Fruit fly (Drosophila melanogaster): ENCODE measurements around the gene CG42831.

CG42831 gene

DNA sequence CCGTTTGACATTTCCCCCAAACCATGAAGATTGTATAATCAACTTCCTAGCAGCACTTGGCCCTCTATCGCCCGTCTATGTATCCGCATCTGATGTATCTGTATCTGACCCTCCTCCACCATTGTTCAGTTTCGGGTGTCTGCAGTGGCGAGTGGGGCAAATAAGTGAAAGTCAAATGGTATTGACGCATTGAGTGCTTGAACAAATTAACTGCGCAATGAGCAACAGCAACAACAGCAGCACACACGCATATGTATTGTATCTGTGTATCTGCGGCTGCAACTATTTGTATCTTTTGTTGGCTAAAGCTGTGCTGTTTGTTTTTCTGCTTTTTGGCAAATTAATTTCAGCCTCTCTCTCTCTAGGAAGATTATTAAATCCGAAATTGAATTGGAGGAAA, 26.0 kb upstream of the CG42831 start:
- TF ChIP-seq CG1620 (GFP tag; optimal IDR thresholded peaks at IDR 0.05) (no peak), cnc (optimal IDR thresholded peaks at IDR 0.05) (no peak), ovo (GFP tag; optimal IDR thresholded peaks at IDR 0.05) (no peak), Mnt (GFP tag; optimal IDR thresholded peaks at IDR 0.05) (no peak), CG14711 (tag; optimal IDR thresholded peaks at IDR 0.05) (no peak), CG7045 (GFP tag; optimal IDR thresholded peaks at IDR 0.05) (no peak), cic (GFP tag; optimal IDR thresholded peaks at IDR 0.05) (no peak), tj (GFP tag; optimal IDR thresholded peaks at IDR 0.05) (no peak)

DNA sequence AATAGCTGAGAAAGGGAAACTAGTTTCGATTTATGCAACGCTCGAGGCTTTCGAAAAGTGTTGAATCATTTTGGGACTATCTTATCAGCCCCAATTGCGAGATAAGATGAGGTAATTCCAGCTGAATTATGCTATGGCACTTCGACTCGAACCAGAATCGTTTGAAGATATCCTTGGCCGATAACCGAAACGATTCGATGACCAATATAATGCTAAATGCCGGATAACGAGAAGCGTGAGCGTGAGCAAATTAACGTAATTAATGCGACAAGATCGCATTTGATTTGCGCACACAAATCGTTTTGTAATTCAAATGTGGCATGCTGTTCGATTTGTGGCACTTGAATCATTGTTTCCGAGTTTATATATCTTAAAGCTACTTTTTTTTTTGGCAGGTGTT, 25.6 kb upstream of the CG42831 start:
- TF ChIP-seq toe (GFP tag; optimal IDR thresholded peaks at IDR 0.05) (no peak), CG14711 (tag; optimal IDR thresholded peaks at IDR 0.05) (no peak), CG7101 (tag; optimal IDR thresholded peaks at IDR 0.05) (no peak), Mnt (GFP tag; optimal IDR thresholded peaks at IDR 0.05) (no peak)

DNA sequence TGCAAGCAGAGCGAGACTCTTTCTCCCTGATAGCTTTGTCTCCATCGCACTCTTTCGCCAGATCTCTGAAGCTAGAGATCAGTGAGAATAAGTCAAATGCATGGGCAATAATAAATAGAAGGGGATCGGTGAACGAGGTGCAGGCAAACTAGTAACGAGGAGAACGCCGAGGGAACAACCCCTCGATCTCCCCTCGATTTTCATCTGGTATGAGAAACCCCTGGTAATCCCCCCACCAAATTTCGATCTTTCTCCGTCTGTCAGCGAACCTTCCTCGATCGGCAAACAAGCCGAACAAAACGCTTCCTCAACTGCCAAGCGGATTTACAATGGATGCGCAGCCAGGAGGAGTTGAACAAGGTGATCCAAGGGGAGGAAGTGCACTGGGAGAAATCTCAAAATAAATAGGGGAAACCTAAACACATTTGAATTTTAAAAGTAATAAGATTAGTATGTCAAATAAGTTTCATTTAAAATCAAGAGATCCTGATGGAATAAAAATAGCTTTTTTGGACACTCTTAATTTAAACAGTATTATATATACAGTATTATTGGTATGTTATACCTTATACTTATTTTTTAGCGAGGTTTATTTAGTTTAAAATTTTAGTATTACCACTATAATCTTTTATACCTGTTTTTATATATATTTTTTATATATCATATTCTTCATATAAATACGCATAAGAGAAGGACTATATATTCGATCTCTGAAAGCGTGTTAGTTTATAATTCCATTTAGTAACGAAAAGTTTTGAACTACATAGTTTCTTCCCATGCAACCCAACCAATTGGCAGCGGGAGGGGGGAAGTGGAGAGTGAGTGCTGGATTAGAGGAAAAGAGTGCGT, 22.7 kb upstream of the CG42831 start:
- TF ChIP-seq Hr96 (GFP tag; optimal IDR thresholded peaks at IDR 0.05): no peak
- TF ChIP-seq CG33017 (tag; optimal IDR thresholded peaks at IDR 0.05): no peak
- no peak for TF ChIP-seq CG14711 (tag; optimal IDR thresholded peaks at IDR 0.05)
- no peak for TF ChIP-seq ovo (GFP tag; optimal IDR thresholded peaks at IDR 0.05)
- no peak for TF ChIP-seq toe (GFP tag; optimal IDR thresholded peaks at IDR 0.05)
- TF ChIP-seq CG12768 (GFP tag; optimal IDR thresholded peaks at IDR 0.05): no peak
- TF ChIP-seq kay (GFP tag; ENCODE audit: borderline replicate concordance): no peak
- TF ChIP-seq Mnt (GFP tag; optimal IDR thresholded peaks at IDR 0.05): no peak
- no peak for TF ChIP-seq Clk (GFP tag; optimal IDR thresholded peaks at IDR 0.05)
- TF ChIP-seq CG1620 (GFP tag; optimal IDR thresholded peaks at IDR 0.05): no peak
- no peak for TF ChIP-seq cic (GFP tag; optimal IDR thresholded peaks at IDR 0.05)
- no peak for TF ChIP-seq CG11617 (GFP tag; optimal IDR thresholded peaks at IDR 0.05)
- no peak for TF ChIP-seq bab1 (GFP tag; optimal IDR thresholded peaks at IDR 0.05)
- TF ChIP-seq pad (GFP tag; optimal IDR thresholded peaks at IDR 0.05): no peak
- no peak for TF ChIP-seq CG7101 (tag; optimal IDR thresholded peaks at IDR 0.05)
- TF ChIP-seq CG7045 (GFP tag; optimal IDR thresholded peaks at IDR 0.05): no peak
- no peak for TF ChIP-seq Crg-1 (GFP tag; optimal IDR thresholded peaks at IDR 0.05)
- no peak for TF ChIP-seq cnc (optimal IDR thresholded peaks at IDR 0.05)
- TF ChIP-seq tj (GFP tag; optimal IDR thresholded peaks at IDR 0.05): no peak

DNA sequence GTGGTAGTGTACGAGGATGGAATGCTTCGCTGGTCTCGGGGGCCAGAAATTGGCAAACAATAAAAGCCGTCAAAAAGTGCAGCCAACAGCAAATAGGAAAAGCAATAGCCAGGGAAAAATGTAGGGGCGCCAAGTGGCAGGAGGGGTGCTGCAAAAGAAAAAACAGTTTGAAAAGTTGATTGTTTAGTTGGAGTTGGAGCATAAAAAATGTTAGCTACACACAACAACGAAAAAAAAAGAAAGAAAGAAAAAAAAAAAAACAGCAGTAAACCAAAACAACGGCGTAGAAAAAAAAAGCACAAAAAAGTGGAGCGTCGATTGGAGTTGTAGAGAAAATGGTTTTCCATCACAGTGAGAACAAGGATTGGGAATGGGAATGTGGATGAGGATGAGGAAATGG, 22.1 kb upstream of the CG42831 start:
- TF ChIP-seq tj (GFP tag; optimal IDR thresholded peaks at IDR 0.05) (no peak), CG5204 (GFP tag; optimal IDR thresholded peaks at IDR 0.05) (no peak), toe (GFP tag; optimal IDR thresholded peaks at IDR 0.05) (no peak), Clk (GFP tag; optimal IDR thresholded peaks at IDR 0.05) (no peak)

DNA sequence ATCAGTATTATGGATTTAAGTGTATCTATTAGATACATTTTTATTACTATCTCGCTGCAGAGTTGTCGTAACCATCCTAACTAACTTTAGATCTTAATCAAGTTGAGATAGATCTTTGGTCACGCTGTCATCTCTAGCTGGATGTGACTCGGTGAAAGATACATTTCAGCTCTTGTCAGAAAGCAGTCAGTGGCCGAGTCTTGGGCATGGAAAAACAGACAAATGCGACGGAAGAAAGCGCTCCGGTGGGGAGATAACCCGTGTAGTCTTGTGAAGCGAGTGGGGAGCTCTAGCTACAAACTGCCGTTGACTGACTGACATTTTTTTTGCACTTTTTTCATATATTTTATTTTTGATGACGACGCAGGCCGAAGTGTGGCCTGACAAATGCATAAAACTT, 21.4 kb upstream of the CG42831 start:
- TF ChIP-seq tj (GFP tag; optimal IDR thresholded peaks at IDR 0.05): peak; percentile 65
- TF ChIP-seq cic (GFP tag; optimal IDR thresholded peaks at IDR 0.05): no peak

DNA sequence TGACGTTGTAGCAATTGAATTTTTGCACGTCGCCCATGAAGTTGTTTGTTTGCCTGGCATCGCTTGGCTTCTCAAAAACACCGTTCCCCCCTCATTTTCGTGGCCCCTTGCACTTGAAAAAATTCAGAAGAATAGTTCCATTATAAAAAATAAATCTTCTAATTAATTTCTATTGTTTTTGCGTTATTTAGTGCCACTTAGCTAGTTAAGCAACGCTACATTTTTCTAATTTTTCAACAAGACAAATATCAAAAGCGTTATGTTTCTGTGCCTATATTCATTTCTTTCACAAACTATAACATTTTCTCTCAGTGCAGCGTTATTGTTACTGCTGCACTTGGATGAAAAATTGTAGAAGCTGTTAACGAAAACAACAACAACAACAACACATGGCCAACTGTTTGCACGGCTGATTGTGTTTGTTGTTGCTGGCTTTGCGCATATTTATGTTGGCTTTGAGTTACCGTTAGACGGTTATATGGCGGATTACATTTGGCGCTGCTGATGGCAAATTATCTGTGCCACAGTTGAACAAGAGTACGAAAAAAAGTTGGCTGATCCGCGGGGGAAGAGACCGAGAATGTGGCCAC, 20.6 kb upstream of the CG42831 start:
- no peak for TF ChIP-seq toe (GFP tag; optimal IDR thresholded peaks at IDR 0.05)
- no peak for TF ChIP-seq CG14711 (tag; optimal IDR thresholded peaks at IDR 0.05)
- TF ChIP-seq CG7101 (tag; optimal IDR thresholded peaks at IDR 0.05): no peak
- no peak for TF ChIP-seq ovo (GFP tag; optimal IDR thresholded peaks at IDR 0.05)
- TF ChIP-seq pad (GFP tag; optimal IDR thresholded peaks at IDR 0.05): no peak
- TF ChIP-seq CG7045 (GFP tag; optimal IDR thresholded peaks at IDR 0.05): no peak
- no peak for TF ChIP-seq CG5204 (GFP tag; optimal IDR thresholded peaks at IDR 0.05)
- TF ChIP-seq tj (GFP tag; optimal IDR thresholded peaks at IDR 0.05): no peak
- TF ChIP-seq cic (GFP tag; optimal IDR thresholded peaks at IDR 0.05): no peak
- TF ChIP-seq bab1 (GFP tag; optimal IDR thresholded peaks at IDR 0.05): no peak
- no peak for TF ChIP-seq Mnt (GFP tag; optimal IDR thresholded peaks at IDR 0.05)
- no peak for TF ChIP-seq cnc (optimal IDR thresholded peaks at IDR 0.05)
- TF ChIP-seq Crg-1 (GFP tag; optimal IDR thresholded peaks at IDR 0.05): no peak

DNA sequence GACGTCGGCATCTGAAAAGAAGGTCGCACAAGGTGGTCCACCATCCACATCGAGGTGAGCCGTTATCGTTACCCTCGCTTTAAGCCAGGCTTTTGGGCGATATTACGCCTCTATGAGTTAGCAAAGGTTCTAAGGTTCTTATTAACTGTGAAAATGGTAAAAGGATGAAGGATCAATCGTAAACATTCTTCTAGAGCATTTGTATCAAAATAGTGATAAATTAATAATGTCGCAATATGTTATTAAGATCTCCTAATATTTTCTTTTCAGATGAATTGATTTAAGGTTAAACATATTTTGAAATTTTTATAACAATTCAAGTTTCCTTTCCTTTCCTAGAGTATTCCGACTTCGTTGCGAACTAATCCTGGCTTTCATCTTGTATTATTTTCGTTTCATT, 18.7 kb upstream of the CG42831 start:
- TF ChIP-seq ovo (GFP tag; optimal IDR thresholded peaks at IDR 0.05): no peak
- TF ChIP-seq Clk (GFP tag; optimal IDR thresholded peaks at IDR 0.05): no peak
- no peak for TF ChIP-seq CG1620 (GFP tag; optimal IDR thresholded peaks at IDR 0.05)
- TF ChIP-seq CG7101 (tag; optimal IDR thresholded peaks at IDR 0.05): no peak
- no peak for TF ChIP-seq Crg-1 (GFP tag; optimal IDR thresholded peaks at IDR 0.05)
- no peak for TF ChIP-seq CG5204 (GFP tag; optimal IDR thresholded peaks at IDR 0.05)
- TF ChIP-seq CG11617 (GFP tag; optimal IDR thresholded peaks at IDR 0.05): no peak

All from whole organism, adult.